Worm (Caenorhabditis elegans) whole organism, midembryonic: Measurements from ENCODE around the gene ipla-3.

Experiments used
- T22C8.4 ChIP-seq: fragments of 200-800 bp; sonication (Bioruptor generic); IDR thresholded peaks from 2 replicates; pipeline ENCODE4 v1.3.6; 2022; ENCODE audit warnings: missing genetic modification characterization, missing compliant biosample characterization
- flt-1 ChIP-seq: fragments of 200-800 bp; sonication (Bioruptor generic); IDR thresholded peaks from 2 replicates; pipeline ENCODE4 v1.3.6; 2022; ENCODE audit warnings: missing genetic modification characterization, missing compliant biosample characterization
- klf-2 ChIP-seq: fragments of 200-800 bp; sonication (Bioruptor generic); conservative IDR thresholded peaks from 2 replicates; pipeline ENCODE4 v1.3.6; 2022; ENCODE audit warnings: missing genetic modification reagents, missing genetic modification characterization, missing compliant biosample characterization
- med-1 ChIP-seq: sonication (generic microtip); optimal IDR thresholded peaks from 2 replicates; lab custom pipeline; 2017; ENCODE audit warnings: missing genetic modification characterization, mild to moderate bottlenecking, missing compliant biosample characterization, antibody characterized with exemption, missing genetic modification reagents; ENCODE audit not compliant: insufficient read depth
- ref-1 ChIP-seq: fragments of 200-800 bp; sonication (Bioruptor generic); conservative IDR thresholded peaks from 2 replicates; pipeline ENCODE4 v1.3.6; 2022; ENCODE audit warnings: missing genetic modification reagents, missing genetic modification characterization, missing compliant biosample characterization
- tab-1 ChIP-seq: fragments of 200-800 bp; sonication (Bioruptor generic); IDR thresholded peaks from 2 replicates; pipeline ENCODE4 v1.3.6; 2022; ENCODE audit warnings: missing genetic modification characterization, missing compliant biosample characterization
- ztf-23 ChIP-seq: fragments of 200-800 bp; sonication (Bioruptor generic); IDR thresholded peaks from 2 replicates; pipeline ENCODE4 v1.3.6; 2022; ENCODE audit warnings: missing genetic modification reagents, missing genetic modification characterization, missing compliant biosample characterization
- ztf-29 ChIP-seq: fragments of 200-800 bp; sonication (Bioruptor generic); IDR thresholded peaks from 2 replicates; pipeline ENCODE4 v1.3.6; 2022; ENCODE audit warnings: missing genetic modification reagents, missing genetic modification characterization, missing compliant biosample characterization

- TF ChIP-seq tab-1 (GFP tag; lab: Robert Waterston, UW) (no peak), med-1 (GFP tag; lab: Kevin White, UChicago) (no peak), ztf-23 (GFP tag; lab: Robert Waterston, UW) (no peak), T22C8.4 (GFP tag; lab: Robert Waterston, UW) (no peak), ztf-29 (GFP tag; lab: Robert Waterston, UW) (no peak), ref-1 (GFP tag; lab: Robert Waterston, UW) (no peak), flt-1 (no peak), klf-2 (GFP tag; lab: Robert Waterston, UW) (no peak)
These were observed 34.1 kb upstream of the ipla-3 start for ce11 chrV:20763192-20763591.
